Worm (Caenorhabditis elegans) whole organism, early embryonic: ENCODE results near the gene M03C11.9.

ENCODE experiments used
- ama-1 ChIP-seq: fragments of 150-350 bp; optimal IDR thresholded peaks from 2 replicates; lab custom pipeline; 2014
- ceh-36 ChIP-seq: sonication (generic microtip); optimal IDR thresholded peaks from 2 replicates; lab custom pipeline; 2016; ENCODE audit warnings: missing genetic modification characterization, inconsistent platforms, missing compliant biosample characterization
- hmbx-1 ChIP-seq: sonication (generic microtip); optimal IDR thresholded peaks from 2 replicates; lab custom pipeline; 2016; ENCODE audit warnings: mild to moderate bottlenecking, missing genetic modification characterization, missing compliant biosample characterization
- hmg-4 ChIP-seq: fragments of 200-800 bp; sonication (Bioruptor generic); optimal IDR thresholded peaks from 2 replicates; lab custom pipeline; 2018; ENCODE audit warnings: mild to moderate bottlenecking, missing genetic modification characterization, missing compliant biosample characterization
- tbx-11 ChIP-seq: fragments of 200-800 bp; sonication (Bioruptor generic); IDR thresholded peaks from 2 replicates; pipeline ENCODE4 v1.3.6; 2022; ENCODE audit warnings: missing genetic modification characterization, missing compliant biosample characterization

DNA sequence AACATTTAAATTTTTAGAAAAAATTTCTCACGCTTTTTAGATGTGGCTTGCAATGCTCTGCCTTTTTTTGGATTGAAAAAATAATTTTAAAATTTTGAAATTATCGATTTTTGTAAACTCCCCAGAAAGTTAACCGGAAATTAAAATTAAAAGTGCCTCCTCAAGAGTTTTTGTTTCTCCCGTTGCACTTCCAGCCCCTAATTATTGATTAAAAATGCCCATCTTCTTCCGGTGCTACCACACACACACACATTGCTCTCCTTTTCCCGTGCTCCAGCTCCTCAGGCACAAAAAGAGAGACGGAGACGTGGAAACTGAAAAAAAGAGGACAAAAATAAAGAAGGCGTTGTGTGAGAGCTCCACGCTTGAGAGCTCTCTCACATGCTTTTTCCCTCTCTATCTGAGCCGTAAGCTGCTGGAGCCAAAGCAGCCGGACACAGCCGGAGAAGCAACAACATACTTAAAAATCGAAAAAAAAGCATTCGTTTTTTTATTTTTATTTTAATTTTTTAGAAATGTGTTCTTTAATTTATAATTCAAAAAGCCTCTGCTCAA lies 24.1 kb downstream of the M03C11.9 start:
- no peak for TF ChIP-seq ama-1 (lab: Kevin White, UChicago)
- no peak for TF ChIP-seq ceh-36 (tag; lab: Kevin White, UChicago)
- TF ChIP-seq hmbx-1 (tag; lab: Kevin White, UChicago) = no peak
- TF ChIP-seq hmg-4 (GFP tag; lab: Kevin White, UChicago) = no peak
- no peak for TF ChIP-seq tbx-11 (GFP tag; lab: Robert Waterston, UW)
